Fruit fly (Drosophila melanogaster) whole organism, embryonic: Measurements from ENCODE around the gene CG17145.

ENCODE experiments used
- CG15601 ChIP-seq: fragments of 200-800 bp; sonication (Bioruptor generic); optimal IDR thresholded peaks from 3 replicates; lab custom pipeline; 2019; ENCODE audit warnings: missing biosample characterization, mild to moderate bottlenecking, missing genetic modification characterization, moderate library complexity
- lab ChIP-seq: fragments of 200-800 bp; sonication (Bioruptor generic); optimal IDR thresholded peaks from 3 replicates; lab custom pipeline; 2017; ENCODE audit warnings: missing biosample characterization, missing genetic modification characterization, mild to moderate bottlenecking, moderate library complexity, missing genetic modification reagents
- prd ChIP-seq, 3 experiments: fragments of >200 bp in 2 of 3; fragments of 200-800 bp in 1 of 3; sonication (Bioruptor generic) in 1 of 3; optimal IDR thresholded peaks in 2 of 3; IDR thresholded peaks in 1 of 3; 2 replicates in 2 of 3; 3 replicates in 1 of 3; pipeline versions ENCODE4 v1.3.6 to Lab custom; 2017 to 2022; ENCODE audit warnings: missing biosample characterization in 1 of 3, missing genetic modification characterization in 1 of 3

dm6 chr3L:20185206-20185868 lies 36.3 kb upstream of the CG17145 start:
- TF ChIP-seq lab (GFP tag; lab: Kevin White, UChicago): peak; percentile 69
- no peak for TF ChIP-seq prd (optimal IDR thresholded peaks at IDR 0.05; lab: Kevin White, UChicago)
- no peak for TF ChIP-seq prd (GFP tag; IDR thresholded peaks at IDR 0.05; lab: Robert Waterston, UW)
- TF ChIP-seq CG15601: no peak
